Fruit fly (Drosophila melanogaster) whole organism, embryonic: ENCODE data around the gene Osi18.

Source experiments
- BEAF-32 ChIP-seq: fragments of 200-800 bp; sonication (Bioruptor generic); optimal IDR thresholded peaks from 3 replicates; lab custom pipeline; 2017; ENCODE audit warnings: missing biosample characterization, missing genetic modification characterization, mild to moderate bottlenecking, moderate library complexity, missing genetic modification reagents
- Bdp1 ChIP-seq: fragments of 200-800 bp; sonication (Bioruptor generic); optimal IDR thresholded peaks from 3 replicates; lab custom pipeline; 2016; ENCODE audit warnings: missing biosample characterization, missing genetic modification characterization
- Bteb2 ChIP-seq: fragments of 200-800 bp; sonication (Bioruptor generic); optimal IDR thresholded peaks from 2 replicates; lab custom pipeline; 2016; ENCODE audit warnings: missing biosample characterization, missing genetic modification characterization
- CG10267 ChIP-seq: fragments of 200-800 bp; sonication (Bioruptor generic); optimal IDR thresholded peaks from 2 replicates; lab custom pipeline; 2018; ENCODE audit warnings: missing biosample characterization, mild to moderate bottlenecking, missing genetic modification characterization, moderate library complexity
- CG10462 ChIP-seq: fragments of 200-800 bp; sonication (Bioruptor generic); optimal IDR thresholded peaks from 2 replicates; lab custom pipeline; 2016; ENCODE audit warnings: missing biosample characterization, missing genetic modification characterization
- CG11695 ChIP-seq: fragments of 200-800 bp; sonication (Bioruptor generic); IDR thresholded peaks from 3 replicates; pipeline ENCODE4 v1.3.6; 2022; ENCODE audit warnings: missing biosample characterization, missing genetic modification characterization
- CG12299 ChIP-seq: fragments of 200-800 bp; sonication (Bioruptor generic); optimal IDR thresholded peaks from 2 replicates; lab custom pipeline; 2018; ENCODE audit warnings: missing biosample characterization, mild to moderate bottlenecking, missing genetic modification characterization
- CG12769 ChIP-seq: fragments of 200-800 bp; sonication (Bioruptor generic); optimal IDR thresholded peaks from 2 replicates; lab custom pipeline; 2019; ENCODE audit warnings: missing biosample characterization, mild to moderate bottlenecking, missing genetic modification characterization, moderate library complexity
- CG15514 ChIP-seq: fragments of 200-800 bp; sonication (Bioruptor generic); optimal IDR thresholded peaks from 3 replicates; lab custom pipeline; 2017; ENCODE audit warnings: missing biosample characterization, missing genetic modification characterization, mild to moderate bottlenecking, moderate library complexity, missing genetic modification reagents
- CG2116 ChIP-seq: fragments of 200-800 bp; sonication (Bioruptor generic); optimal IDR thresholded peaks from 3 replicates; lab custom pipeline; 2018; ENCODE audit warnings: missing biosample characterization, mild to moderate bottlenecking, missing genetic modification characterization
- CG2875 ChIP-seq: fragments of 200-800 bp; sonication (Bioruptor generic); optimal IDR thresholded peaks from 2 replicates; lab custom pipeline; 2017; ENCODE audit warnings: missing biosample characterization, mild to moderate bottlenecking, missing genetic modification characterization, missing genetic modification reagents
- CG32532 ChIP-seq: fragments of 200-800 bp; sonication (Bioruptor generic); IDR thresholded peaks from 2 replicates; pipeline ENCODE4 v1.3.6; 2022; ENCODE audit warnings: missing biosample characterization, missing genetic modification characterization
- CG34422 ChIP-seq: fragments of 200-800 bp; sonication (Bioruptor generic); IDR thresholded peaks from 3 replicates; pipeline ENCODE4 v1.3.6; 2022; ENCODE audit warnings: missing biosample characterization, missing genetic modification characterization
- CG8281 ChIP-seq: fragments of 200-800 bp; sonication (Bioruptor generic); optimal IDR thresholded peaks from 2 replicates; lab custom pipeline; 2018; ENCODE audit warnings: missing biosample characterization, mild to moderate bottlenecking, missing genetic modification characterization, moderate library complexity
- CG9727 ChIP-seq: fragments of 200-800 bp; sonication (Bioruptor generic); optimal IDR thresholded peaks from 3 replicates; lab custom pipeline; 2017; ENCODE audit warnings: missing biosample characterization, mild to moderate bottlenecking, missing genetic modification characterization
- CG9817 ChIP-seq: fragments of 200-800 bp; sonication (Bioruptor generic); optimal IDR thresholded peaks from 2 replicates; lab custom pipeline; 2018; ENCODE audit warnings: missing biosample characterization, mild to moderate bottlenecking, missing genetic modification characterization, moderate library complexity
- Doc2 ChIP-seq: fragments of 200-800 bp; sonication (Bioruptor generic); IDR thresholded peaks from 2 replicates; pipeline ENCODE4 v1.3.6; 2022; ENCODE audit warnings: missing biosample characterization, missing genetic modification characterization
- ERR ChIP-seq: fragments of 200-800 bp; sonication (Bioruptor generic); optimal IDR thresholded peaks from 2 replicates; lab custom pipeline; 2016; ENCODE audit warnings: missing biosample characterization, missing genetic modification characterization
- Elba2 ChIP-seq: fragments of 200-800 bp; sonication (Bioruptor generic); optimal IDR thresholded peaks from 3 replicates; lab custom pipeline; 2016; ENCODE audit warnings: missing biosample characterization, missing genetic modification characterization
- H2.0 ChIP-seq: fragments of 200-800 bp; sonication (Bioruptor generic); IDR thresholded peaks from 2 replicates; pipeline ENCODE4 v1.3.6; 2022; ENCODE audit warnings: missing biosample characterization, missing genetic modification characterization
- HLH3B ChIP-seq: fragments of 200-800 bp; sonication (Bioruptor generic); IDR thresholded peaks from 2 replicates; pipeline ENCODE4 v1.3.6; 2022; ENCODE audit warnings: missing biosample characterization, missing genetic modification characterization
- Hey ChIP-seq: fragments of 200-800 bp; sonication (Bioruptor generic); optimal IDR thresholded peaks from 3 replicates; lab custom pipeline; 2018; ENCODE audit warnings: missing biosample characterization, mild to moderate bottlenecking, missing genetic modification characterization
- Hr3 ChIP-seq: fragments of 200-800 bp; sonication (Bioruptor generic); optimal IDR thresholded peaks from 3 replicates; lab custom pipeline; 2016; ENCODE audit warnings: missing biosample characterization, missing genetic modification characterization
- Hr78 ChIP-seq, 2 experiments: fragments of 200-800 bp in 1 of 2; fragments of >200 bp in 1 of 2; sonication (Bioruptor generic) in 1 of 2; optimal IDR thresholded peaks; 2 replicates each; lab custom pipeline; 2017 to 2019; ENCODE audit warnings: missing biosample characterization in 2 of 2, missing genetic modification characterization in 2 of 2, mild to moderate bottlenecking in 1 of 2, moderate library complexity in 1 of 2
- MESR4 ChIP-seq: fragments of 200-800 bp; sonication (Bioruptor generic); optimal IDR thresholded peaks from 2 replicates; lab custom pipeline; 2018; ENCODE audit warnings: missing biosample characterization, mild to moderate bottlenecking, missing genetic modification characterization, moderate library complexity
- Mad ChIP-seq: fragments of 200-800 bp; sonication (Bioruptor generic); optimal IDR thresholded peaks from 2 replicates; lab custom pipeline; 2016; ENCODE audit warnings: missing biosample characterization, missing genetic modification characterization
- Nf-YC ChIP-seq: fragments of 200-800 bp; optimal IDR thresholded peaks from 3 replicates; lab custom pipeline; 2019; ENCODE audit warnings: missing biosample characterization, mild to moderate bottlenecking, missing genetic modification characterization, moderate library complexity
- Sin3A ChIP-seq: fragments of >200 bp; optimal IDR thresholded peaks from 2 replicates; lab custom pipeline; 2018
- al ChIP-seq: fragments of 200-800 bp; sonication (Bioruptor generic); IDR thresholded peaks from 2 replicates; pipeline ENCODE4 v1.3.6; 2022; ENCODE audit warnings: missing biosample characterization, missing genetic modification characterization
- ase ChIP-seq: fragments of 200-800 bp; sonication (Bioruptor generic); IDR thresholded peaks from 3 replicates; pipeline ENCODE4 v1.3.6; 2022; ENCODE audit warnings: missing biosample characterization, missing genetic modification characterization
- ash1 ChIP-seq: fragments of 200-800 bp; sonication (Bioruptor generic); optimal IDR thresholded peaks from 2 replicates; lab custom pipeline; 2018; ENCODE audit warnings: missing biosample characterization, mild to moderate bottlenecking, missing genetic modification characterization
- bcd ChIP-seq: fragments of 200-800 bp; sonication (Bioruptor generic); optimal IDR thresholded peaks from 2 replicates; lab custom pipeline; 2017; ENCODE audit warnings: missing biosample characterization, mild to moderate bottlenecking, missing genetic modification characterization
- cad ChIP-seq: fragments of >200 bp; optimal IDR thresholded peaks from 2 replicates; lab custom pipeline; 2017; ENCODE audit warnings: missing biosample characterization, missing genetic modification characterization
- eyg ChIP-seq: fragments of 200-800 bp; sonication (Bioruptor generic); optimal IDR thresholded peaks from 3 replicates; lab custom pipeline; 2016; ENCODE audit warnings: missing biosample characterization, missing genetic modification characterization
- ftz-f1 ChIP-seq: fragments of 200-800 bp; sonication (Bioruptor generic); optimal IDR thresholded peaks from 2 replicates; lab custom pipeline; 2016; ENCODE audit warnings: missing biosample characterization, missing genetic modification characterization
- gem ChIP-seq: fragments of 200-800 bp; sonication (Bioruptor generic); optimal IDR thresholded peaks from 2 replicates; lab custom pipeline; 2019; ENCODE audit warnings: missing biosample characterization, mild to moderate bottlenecking, missing genetic modification characterization, moderate library complexity
- hkb ChIP-seq, 2 experiments: fragments of 200-800 bp in 1 of 2; fragments of >200 bp in 1 of 2; sonication (Bioruptor generic) in 1 of 2; IDR thresholded peaks in 1 of 2; optimal IDR thresholded peaks in 1 of 2; 2 replicates each; pipeline versions ENCODE4 v1.3.6 to Lab custom; 2017 to 2022; ENCODE audit warnings: missing biosample characterization in 1 of 2, missing genetic modification characterization in 1 of 2
- lola ChIP-seq, 3 experiments: fragments of >200 bp in 2 of 3; fragments of 200-800 bp in 1 of 3; sonication (Bioruptor generic) in 1 of 3; optimal IDR thresholded peaks; 2 replicates each; lab custom pipeline; 2017 to 2019; ENCODE audit warnings: missing biosample characterization in 3 of 3, missing genetic modification characterization in 3 of 3, mild to moderate bottlenecking in 1 of 3, moderate library complexity in 1 of 3
- nmo ChIP-seq: fragments of 200-800 bp; sonication (Bioruptor generic); optimal IDR thresholded peaks from 2 replicates; lab custom pipeline; 2018; ENCODE audit warnings: missing biosample characterization, mild to moderate bottlenecking, missing genetic modification characterization, moderate library complexity
- oc ChIP-seq: fragments of 200-800 bp; sonication (Bioruptor generic); optimal IDR thresholded peaks from 2 replicates; lab custom pipeline; 2018; ENCODE audit warnings: missing biosample characterization, mild to moderate bottlenecking, missing genetic modification characterization, moderate library complexity
- p53 ChIP-seq: fragments of 200-800 bp; sonication (Bioruptor generic); optimal IDR thresholded peaks from 2 replicates; lab custom pipeline; 2016; ENCODE audit warnings: missing biosample characterization, missing genetic modification characterization
- pho ChIP-seq: fragments of 200-800 bp; sonication (Bioruptor generic); optimal IDR thresholded peaks from 2 replicates; lab custom pipeline; 2016; ENCODE audit warnings: missing biosample characterization, missing genetic modification characterization
- phol ChIP-seq: fragments of 200-800 bp; sonication (Bioruptor generic); optimal IDR thresholded peaks from 3 replicates; lab custom pipeline; 2018; ENCODE audit warnings: missing biosample characterization, mild to moderate bottlenecking, missing genetic modification characterization, moderate library complexity
- pros ChIP-seq: fragments of 200-800 bp; sonication (Bioruptor generic); optimal IDR thresholded peaks from 3 replicates; lab custom pipeline; 2019; ENCODE audit warnings: missing biosample characterization, mild to moderate bottlenecking, missing genetic modification characterization, moderate library complexity
- sens ChIP-seq: fragments of 200-800 bp; sonication (Bioruptor generic); peaks from one replicate; lab custom pipeline; 2016; ENCODE audit warnings: missing biosample characterization, missing genetic modification characterization
- sqz ChIP-seq: fragments of 200-800 bp; sonication (Bioruptor generic); optimal IDR thresholded peaks from 3 replicates; lab custom pipeline; 2018; ENCODE audit warnings: missing biosample characterization, mild to moderate bottlenecking, missing genetic modification characterization

The Osi18 gene

dm6 chr3R:6368550-6369238 lies 38.6 kb downstream of the Osi18 start, which contains the start of gene CG10286 (continued):
- TF ChIP-seq CG34422 (GFP tag; lab: Robert Waterston, UW) (0 out of 3 replicates have a peak, but pooled peaks have one; percentile 49), CG12769 (no peak), CG9817 (peak; percentile 22), bcd (GFP tag; lab: Kevin White, UChicago) (peak; percentile 19), CG10462 (GFP tag; lab: Kevin White, UChicago) (peak; percentile 13), CG2116 (peak; percentile 56), Bteb2 (GFP tag; lab: Kevin White, UChicago) (no peak), H2.0 (GFP tag; lab: Robert Waterston, UW) (peak; percentile 31; the same call in 1 of the 2 replicates), CG9727 (GFP tag; lab: Kevin White, UChicago) (peak; percentile 48), CG12299 (tag; lab: Kevin White, UChicago) (peak; percentile 46), hkb (optimal IDR thresholded peaks at IDR 0.05; lab: Kevin White, UChicago) (no peak), hkb (GFP tag; IDR thresholded peaks at IDR 0.05; lab: Robert Waterston, UW) (peak; percentile 17), CG10267 (peak; percentile 55), HLH3B (GFP tag; lab: Robert Waterston, UW) (peak; percentile 17; the same call in 1 of the 2 replicates), CG11695 (0 out of 3 replicates have a peak, but pooled peaks have one; percentile 8), lola (GFP tag; optimal IDR thresholded peaks at IDR 0.05; lab: Kevin White, UChicago) (no peak), gem (peak; percentile 62), Hey (tag; lab: Kevin White, UChicago) (no peak), cad (GFP tag; lab: Kevin White, UChicago) (no peak), MESR4 (GFP tag; lab: Kevin White, UChicago) (peak; percentile 60)

dm6 chr3R:6373512-6374306 lies 43.7 kb downstream of the Osi18 start:
- TF ChIP-seq ash1 (GFP tag; lab: Kevin White, UChicago) (no peak), p53 (no peak), ase (GFP tag; lab: Robert Waterston, UW) (no peak), BEAF-32 (peak; percentile 46), sqz (GFP tag; lab: Kevin White, UChicago) (no peak), oc (tag; lab: Kevin White, UChicago) (no peak), Mad (GFP tag; lab: Kevin White, UChicago) (peak; percentile 2), Hr3 (GFP tag; lab: Kevin White, UChicago) (peak; percentile 2), Bdp1 (GFP tag; lab: Kevin White, UChicago) (peak; percentile 1), ftz-f1 (GFP tag; lab: Kevin White, UChicago) (no peak), CG32532 (peak; percentile 52; the same call in 1 of the 2 replicates), Elba2 (GFP tag; lab: Kevin White, UChicago) (no peak), Doc2 (GFP tag; lab: Robert Waterston, UW) (no peak), pros (GFP tag; lab: Kevin White, UChicago) (no peak), nmo (GFP tag; lab: Kevin White, UChicago) (peak; percentile 21), eyg (GFP tag; lab: Kevin White, UChicago) (peak; percentile 13), ERR (GFP tag; lab: Kevin White, UChicago) (no peak), Nf-YC (peak; percentile 34), sens (peak; percentile 90), al (GFP tag; lab: Robert Waterston, UW) (0 out of 2 replicates have a peak, but pooled peaks have one; percentile 10), Hr78 (GFP tag; optimal IDR thresholded peaks at IDR 0.05; lab: Kevin White, UChicago) (no peak), Sin3A (lab: Kevin White, UChicago) (no peak), gem (peak; percentile 68), CG15514 (GFP tag; lab: Kevin White, UChicago) (peak; percentile 84), pho (GFP tag; lab: Kevin White, UChicago) (peak; percentile 35), CG2875 (GFP tag; lab: Kevin White, UChicago) (peak; percentile 57), CG8281 (tag; lab: Kevin White, UChicago) (peak; percentile 3), phol (tag; lab: Kevin White, UChicago) (peak; percentile 22), MESR4 (GFP tag; lab: Kevin White, UChicago) (peak; percentile 12)
